Worm (Caenorhabditis elegans): ENCODE results near the gene vps-26.

ce11 chrIV:9318147-9318546, 23.4 kb downstream of the vps-26 start:
- TF ChIP-seq ama-1 (optimal IDR thresholded peaks at IDR 0.05) (no peak), ceh-45 (GFP tag; IDR thresholded peaks at IDR 0.05) (no peak)

Data from whole organism, late embryonic.